Worm (Caenorhabditis elegans): ENCODE measurements around the gene Y59A8B.24.

Y59A8B.24 gene

ce11 chrV:17921423-17921822 is 30.3 kb upstream of the Y59A8B.24 start, which contains the start of gene E01B7.2 (continued):
- TF ChIP-seq ztf-18 (tag; optimal IDR thresholded peaks at IDR 0.05) (no peak), F22D6.2 (tag; optimal IDR thresholded peaks at IDR 0.05) (no peak), attf-5 (GFP tag; optimal IDR thresholded peaks at IDR 0.05) (no peak), cebp-2 (GFP tag; IDR thresholded peaks at IDR 0.05) (no peak), nhr-90 (tag; optimal IDR thresholded peaks at IDR 0.05) (no peak), mel-28 (tag; optimal IDR thresholded peaks at IDR 0.05; ENCODE audit: borderline replicate concordance) (no peak), dpff-1 (tag; optimal IDR thresholded peaks at IDR 0.05) (no peak), B0019.2 (GFP tag; conservative IDR thresholded peaks at IDR 0.05) (no peak), egrh-3 (GFP tag; IDR thresholded peaks at IDR 0.05) (no peak), lin-26 (GFP tag; IDR thresholded peaks at IDR 0.05) (no peak), Y56A3A.18 (GFP tag; IDR thresholded peaks at IDR 0.05) (no peak), snpc-1.1 (tag; optimal IDR thresholded peaks at IDR 0.05; ENCODE audit: insufficient read depth) (no peak), ceh-27 (GFP tag; optimal IDR thresholded peaks at IDR 0.05) (no peak), somi-1 (GFP tag; optimal IDR thresholded peaks at IDR 0.05) (no peak), mxl-1 (tag; optimal IDR thresholded peaks at IDR 0.05) (no peak), F57A8.1 (GFP tag; optimal IDR thresholded peaks at IDR 0.05) (no peak), ceh-91 (GFP tag; IDR thresholded peaks at IDR 0.05) (peak; percentile 65; the same call in 1 of the 2 replicates), lsl-1 (GFP tag; optimal IDR thresholded peaks at IDR 0.05) (peak; percentile 56), bed-1 (GFP tag; IDR thresholded peaks at IDR 0.05) (no peak), F10E7.11 (tag; optimal IDR thresholded peaks at IDR 0.05) (no peak), rpc-1 (optimal IDR thresholded peaks at IDR 0.05) (no peak), rpc-1 (tag; optimal IDR thresholded peaks at IDR 0.05) (no peak), madf-3 (GFP tag; IDR thresholded peaks at IDR 0.05) (no peak), mes-4 (tag; optimal IDR thresholded peaks at IDR 0.05) (no peak), ztf-6 (GFP tag; IDR thresholded peaks at IDR 0.05) (no peak), ceh-100 (GFP tag; IDR thresholded peaks at IDR 0.05) (no peak), lin-54 (GFP tag; optimal IDR thresholded peaks at IDR 0.05) (peak; percentile 95), hsf-1 (GFP tag; IDR thresholded peaks at IDR 0.05) (no peak), ceh-79 (tag; optimal IDR thresholded peaks at IDR 0.05) (no peak), efl-1 (GFP tag; optimal IDR thresholded peaks at IDR 0.05) (peak; percentile 88), ztf-26 (tag; optimal IDR thresholded peaks at IDR 0.05) (no peak), let-526 (GFP tag; IDR thresholded peaks at IDR 0.05) (no peak), mcd-1 (GFP tag; IDR thresholded peaks at IDR 0.05) (peak; percentile 97), hlh-12 (tag; optimal IDR thresholded peaks at IDR 0.05) (no peak), Y95B8A.8 (GFP tag; IDR thresholded peaks at IDR 0.05) (no peak), Y79H2A.3 (GFP tag; conservative IDR thresholded peaks at IDR 0.05) (no peak), F57C9.4 (tag; optimal IDR thresholded peaks at IDR 0.05) (no peak), F33H1.4 (GFP tag; IDR thresholded peaks at IDR 0.05) (peak; percentile 70), nhr-27 (tag; optimal IDR thresholded peaks at IDR 0.05) (no peak), lin-40 (tag; optimal IDR thresholded peaks at IDR 0.05) (peak; percentile 70), sptf-2 (GFP tag; optimal IDR thresholded peaks at IDR 0.05) (no peak), ztf-22 (GFP tag; optimal IDR thresholded peaks at IDR 0.05) (no peak), ama-1 (optimal IDR thresholded peaks at IDR 0.05) (peak; percentile 19), ama-1 (GFP tag; optimal IDR thresholded peaks at IDR 0.05) (no peak), cebp-1 (GFP tag; IDR thresholded peaks at IDR 0.05) (no peak), cebp-1 (tag; optimal IDR thresholded peaks at IDR 0.05) (peak; percentile 40), hlh-26 (GFP tag; conservative IDR thresholded peaks at IDR 0.05) (no peak), athp-1 (tag; optimal IDR thresholded peaks at IDR 0.05) (no peak), F37B4.10 (GFP tag; IDR thresholded peaks at IDR 0.05) (no peak), gei-17 (GFP tag; optimal IDR thresholded peaks at IDR 0.05) (no peak), ceh-40 (GFP tag; IDR thresholded peaks at IDR 0.05) (no peak), pbrm-1 (GFP tag; IDR thresholded peaks at IDR 0.05) (peak; percentile 60; the same call in 1 of the 2 replicates)

Measured in whole organism, young adult.